Fruit fly (Drosophila melanogaster): ENCODE measurements around the gene CG32069.

dm6 chr3L:11091943-11092609 lies 29.7 kb upstream of the CG32069 start:
- TF ChIP-seq H15 (GFP tag; IDR thresholded peaks at IDR 0.05) (peak; percentile 37; the same call in 2 of the 3 replicates), insv (GFP tag; optimal IDR thresholded peaks at IDR 0.05) (peak in 1 of 2 experiments; percentile 33), GATAe (GFP tag; conservative IDR thresholded peaks at IDR 0.05) (no peak), Fer3 (tag; optimal IDR thresholded peaks at IDR 0.05) (peak; percentile 24), CG17802 (tag; optimal IDR thresholded peaks at IDR 0.05) (peak; percentile 12), br (optimal IDR thresholded peaks at IDR 0.05) (no peak), CG3065 (GFP tag; optimal IDR thresholded peaks at IDR 0.05) (peak; percentile 34), pros (GFP tag; optimal IDR thresholded peaks at IDR 0.05) (no peak), CG14860 (GFP tag; IDR thresholded peaks at IDR 0.05; ENCODE audit: partially characterized antibody) (no peak), Hey (tag; optimal IDR thresholded peaks at IDR 0.05) (no peak), CG10979 (tag; optimal IDR thresholded peaks at IDR 0.05) (peak; percentile 23), Side (GFP tag; optimal IDR thresholded peaks at IDR 0.05) (peak; percentile 76), CG14050 (GFP tag; IDR thresholded peaks at IDR 0.05) (no peak), gsb-n (tag; optimal IDR thresholded peaks at IDR 0.05) (peak; percentile 19)
